Worm (Caenorhabditis elegans): ENCODE measurements around the gene R10D12.7.

DNA sequence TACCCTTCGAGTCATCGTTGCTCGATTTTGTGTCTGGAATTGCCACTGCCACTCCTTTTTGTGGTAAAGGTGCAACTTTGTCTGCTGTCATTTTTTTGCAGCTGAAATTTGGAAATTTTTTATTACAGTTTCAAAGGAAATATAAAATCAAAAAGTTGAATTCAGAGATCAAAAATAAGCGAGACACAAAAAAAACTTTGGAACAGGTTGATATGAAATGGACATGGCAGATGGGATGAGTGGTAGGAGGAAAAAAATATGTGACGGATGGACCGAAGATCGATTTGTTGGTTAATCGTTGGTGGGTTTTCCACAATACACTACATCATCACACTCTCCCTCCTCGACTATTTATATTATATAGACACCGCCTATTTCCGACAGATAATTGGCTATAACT, 15.3 kb upstream of the R10D12.7 start, which contains the start of gene R10D12.1:
- no peak for TF ChIP-seq dao-5 (tag; optimal IDR thresholded peaks at IDR 0.05)
- no peak for TF ChIP-seq W03F9.2 (tag; optimal IDR thresholded peaks at IDR 0.05)
- no peak for TF ChIP-seq him-1 (tag; optimal IDR thresholded peaks at IDR 0.05)

Data from whole organism, L4/young adult.